Worm (Caenorhabditis elegans) whole organism, L1 larva: ENCODE measurements around the gene F58A3.4.
A peak's percentile ranks its signal among the peaks of the same experiment; 100 is the strongest.

Experiments
- C04F5.9 ChIP-seq: sonication (generic microtip); optimal IDR thresholded peaks from 2 replicates; lab custom pipeline; 2016; ENCODE audit warnings: missing genetic modification characterization, missing compliant biosample characterization
- C16A3.4 ChIP-seq: fragments of 150-350 bp; optimal IDR thresholded peaks from 2 replicates; lab custom pipeline; 2014; ENCODE audit warnings: missing biosample characterization, missing genetic modification characterization
- F16B12.6 ChIP-seq: fragments of 150-350 bp; optimal IDR thresholded peaks from 2 replicates; lab custom pipeline; 2014; ENCODE audit warnings: missing biosample characterization, missing genetic modification characterization
- alr-1 ChIP-seq: fragments of 200-800 bp; sonication (Bioruptor generic); optimal IDR thresholded peaks from 2 replicates; lab custom pipeline; 2018; ENCODE audit warnings: borderline replicate concordance, mild to moderate bottlenecking, missing genetic modification characterization, missing compliant biosample characterization
- blmp-1 ChIP-seq: fragments of 150-350 bp; optimal IDR thresholded peaks from 2 replicates; lab custom pipeline; 2014; ENCODE audit warnings: missing biosample characterization, missing genetic modification characterization
- ceh-63 ChIP-seq: fragments of 200-800 bp; sonication (Bioruptor generic); optimal IDR thresholded peaks from 2 replicates; lab custom pipeline; 2018; ENCODE audit warnings: mild to moderate bottlenecking, missing genetic modification characterization, missing compliant biosample characterization
- ceh-82 ChIP-seq, 3 experiments: fragments of 150-350 bp in 1 of 3; sonication (generic microtip) in 2 of 3; optimal IDR thresholded peaks; 2 replicates each; lab custom pipeline; 2014 to 2017; ENCODE audit warnings: missing biosample characterization in 3 of 3, missing genetic modification characterization in 3 of 3
- ceh-88 ChIP-seq: fragments of 200-800 bp; sonication (Bioruptor generic); IDR thresholded peaks from 2 replicates; pipeline ENCODE4 v1.3.6; 2022; ENCODE audit warnings: missing genetic modification characterization, missing compliant biosample characterization
- ceh-90 ChIP-seq: sonication (generic microtip); optimal IDR thresholded peaks from 2 replicates; lab custom pipeline; 2016; ENCODE audit warnings: missing genetic modification characterization, missing compliant biosample characterization
- dpl-1 ChIP-seq, 3 experiments: fragments of 150-350 bp in 2 of 3; sonication (generic microtip) in 1 of 3; optimal IDR thresholded peaks; 2 replicates each; lab custom pipeline; 2014 to 2017; ENCODE audit warnings: missing biosample characterization in 3 of 3, missing genetic modification characterization in 3 of 3, missing genetic modification reagents in 3 of 3
- dsc-1 ChIP-seq: sonication (generic microtip); optimal IDR thresholded peaks from 2 replicates; lab custom pipeline; 2016; ENCODE audit warnings: mild to moderate bottlenecking, missing genetic modification characterization, missing compliant biosample characterization
- egl-13 ChIP-seq: sonication (generic microtip); optimal IDR thresholded peaks from 2 replicates; lab custom pipeline; 2016; ENCODE audit warnings: missing genotype, missing genetic modification reagents, missing genetic modification characterization, missing compliant biosample characterization
- elt-3 ChIP-seq, 6 experiments: fragments of 150-350 bp in 1 of 6; sonication (generic microtip); optimal IDR thresholded peaks; 2 replicates each; lab custom pipeline; 2017 to 2018; ENCODE audit warnings: missing biosample characterization in 6 of 6, missing genetic modification characterization in 6 of 6, inconsistent platforms in 1 of 6
- fkh-10 ChIP-seq: sonication (generic microtip); optimal IDR thresholded peaks from 2 replicates; lab custom pipeline; 2017; ENCODE audit warnings: missing biosample characterization, missing genetic modification reagents, missing genetic modification characterization
- fkh-4 ChIP-seq: sonication (generic microtip); optimal IDR thresholded peaks from 2 replicates; lab custom pipeline; 2016; ENCODE audit warnings: missing compliant biosample characterization, missing genetic modification characterization, borderline replicate concordance
- fkh-8 ChIP-seq: sonication (generic microtip); optimal IDR thresholded peaks from 2 replicates; lab custom pipeline; 2016; ENCODE audit warnings: mild to moderate bottlenecking, missing genetic modification characterization, missing compliant biosample characterization
- grh-1 ChIP-seq: fragments of 200-800 bp; sonication (Bioruptor generic); IDR thresholded peaks from 2 replicates; pipeline ENCODE4 v1.3.6; 2022; ENCODE audit warnings: missing genetic modification reagents, missing genetic modification characterization, missing compliant biosample characterization
- hlh-17 ChIP-seq: fragments of 200-800 bp; sonication (Bioruptor generic); optimal IDR thresholded peaks from 2 replicates; lab custom pipeline; 2018; ENCODE audit warnings: missing genetic modification characterization, mild to moderate bottlenecking, missing compliant biosample characterization, moderate library complexity, borderline replicate concordance
- hlh-4 ChIP-seq: sonication (generic microtip); optimal IDR thresholded peaks from 2 replicates; lab custom pipeline; 2016; ENCODE audit warnings: mild to moderate bottlenecking, missing genetic modification characterization, missing compliant biosample characterization
- hpl-2 ChIP-seq: fragments of 150-350 bp; optimal IDR thresholded peaks from 2 replicates; lab custom pipeline; 2014; ENCODE audit warnings: missing biosample characterization, missing genetic modification reagents, missing genetic modification characterization
- irx-1 ChIP-seq: sonication (generic microtip); optimal IDR thresholded peaks from 2 replicates; lab custom pipeline; 2016; ENCODE audit warnings: missing genetic modification characterization, missing compliant biosample characterization
- isw-1 ChIP-seq: fragments of 200-800 bp; sonication (Bioruptor generic); IDR thresholded peaks from 2 replicates; pipeline ENCODE4 v1.3.6; 2022; ENCODE audit warnings: missing genetic modification characterization, missing compliant biosample characterization
- jun-1 ChIP-seq: fragments of 150-350 bp; optimal IDR thresholded peaks from 2 replicates; lab custom pipeline; 2014; ENCODE audit warnings: missing biosample characterization, missing genetic modification reagents, missing genetic modification characterization
- lin-13 ChIP-seq: fragments of 150-350 bp; optimal IDR thresholded peaks from 2 replicates; lab custom pipeline; 2014; ENCODE audit warnings: missing biosample characterization, missing genetic modification reagents, missing genetic modification characterization
- lin-14 ChIP-seq: fragments of 200-800 bp; sonication (Bioruptor generic); optimal IDR thresholded peaks from 2 replicates; lab custom pipeline; 2018; ENCODE audit warnings: mild to moderate bottlenecking, missing genetic modification characterization, moderate library complexity, missing compliant biosample characterization
- lin-15B ChIP-seq: fragments of 150-350 bp; sonication (generic microtip); optimal IDR thresholded peaks from 3 replicates; lab custom pipeline; 2014; ENCODE audit warnings: missing biosample characterization, missing genetic modification characterization
- lin-39 ChIP-seq: fragments of 150-350 bp; optimal IDR thresholded peaks from 2 replicates; lab custom pipeline; 2014; ENCODE audit warnings: missing biosample characterization, missing genetic modification reagents, missing genetic modification characterization
- lir-3 ChIP-seq: sonication (generic microtip); optimal IDR thresholded peaks from 2 replicates; lab custom pipeline; 2016; ENCODE audit warnings: mild to moderate bottlenecking, missing genetic modification characterization, moderate library complexity, missing compliant biosample characterization; ENCODE audit not compliant: poor library complexity
- mab-9 ChIP-seq: fragments of 200-800 bp; sonication (Bioruptor generic); IDR thresholded peaks from 2 replicates; pipeline ENCODE4 v1.3.6; 2022; ENCODE audit warnings: missing genetic modification reagents, missing genetic modification characterization, missing compliant biosample characterization
- mef-2 ChIP-seq: fragments of 150-350 bp; optimal IDR thresholded peaks from 2 replicates; lab custom pipeline; 2014; ENCODE audit warnings: missing biosample characterization, missing genetic modification characterization
- nhr-20 ChIP-seq: sonication (generic microtip); optimal IDR thresholded peaks from 2 replicates; lab custom pipeline; 2016; ENCODE audit warnings: mild to moderate bottlenecking, missing genetic modification characterization, missing compliant biosample characterization
- nhr-237 ChIP-seq: fragments of 150-350 bp; optimal IDR thresholded peaks from 2 replicates; lab custom pipeline; 2014; ENCODE audit warnings: missing biosample characterization, missing genetic modification characterization
- nhr-71 ChIP-seq: sonication (generic microtip); optimal IDR thresholded peaks from 2 replicates; lab custom pipeline; 2016; ENCODE audit warnings: mild to moderate bottlenecking, missing genetic modification characterization, moderate library complexity, missing compliant biosample characterization
- nhr-76 ChIP-seq: sonication (generic microtip); optimal IDR thresholded peaks from 2 replicates; lab custom pipeline; 2017; ENCODE audit warnings: missing biosample characterization, missing genetic modification characterization
- nhr-77 ChIP-seq: fragments of 150-350 bp; optimal IDR thresholded peaks from 2 replicates; lab custom pipeline; 2014; ENCODE audit warnings: missing biosample characterization, missing genetic modification characterization
- nhr-84 ChIP-seq: sonication (generic microtip); optimal IDR thresholded peaks from 2 replicates; lab custom pipeline; 2017; ENCODE audit warnings: missing biosample characterization, missing genetic modification characterization
- pag-3 ChIP-seq: sonication (generic microtip); optimal IDR thresholded peaks from 2 replicates; lab custom pipeline; 2017; ENCODE audit warnings: missing genetic modification characterization, mild to moderate bottlenecking, missing compliant biosample characterization, antibody characterized with exemption, borderline replicate concordance; ENCODE audit not compliant: insufficient read depth
- pax-3 ChIP-seq: fragments of 200-800 bp; sonication (Bioruptor generic); optimal IDR thresholded peaks from 2 replicates; lab custom pipeline; 2018; ENCODE audit warnings: mild to moderate bottlenecking, missing genetic modification characterization, moderate library complexity, missing compliant biosample characterization
- pqm-1 ChIP-seq: sonication (generic microtip); optimal IDR thresholded peaks from 3 replicates; lab custom pipeline; 2017; ENCODE audit warnings: missing biosample characterization, missing genetic modification characterization
- rnt-1 ChIP-seq: sonication (generic microtip); optimal IDR thresholded peaks from 2 replicates; lab custom pipeline; 2016; ENCODE audit warnings: mild to moderate bottlenecking, missing genetic modification characterization, moderate library complexity, missing compliant biosample characterization
- snu-23 ChIP-seq: sonication (generic microtip); optimal IDR thresholded peaks from 2 replicates; lab custom pipeline; 2016; ENCODE audit warnings: missing genetic modification characterization, missing compliant biosample characterization
- sox-4 ChIP-seq: sonication (generic microtip); optimal IDR thresholded peaks from 2 replicates; lab custom pipeline; 2016; ENCODE audit warnings: missing genetic modification characterization, missing compliant biosample characterization
- sptf-1 ChIP-seq: fragments of 150-350 bp; optimal IDR thresholded peaks from 2 replicates; lab custom pipeline; 2014; ENCODE audit warnings: missing biosample characterization, missing genetic modification characterization
- sup-37 ChIP-seq: fragments of 200-800 bp; sonication (Bioruptor generic); optimal IDR thresholded peaks from 2 replicates; lab custom pipeline; 2018; ENCODE audit warnings: mild to moderate bottlenecking, missing genetic modification characterization, missing compliant biosample characterization
- tbx-2 ChIP-seq: sonication (generic microtip); optimal IDR thresholded peaks from 2 replicates; lab custom pipeline; 2016; ENCODE audit warnings: missing genetic modification characterization, missing compliant biosample characterization
- tlp-1 ChIP-seq: fragments of 150-350 bp; optimal IDR thresholded peaks from 2 replicates; lab custom pipeline; 2014; ENCODE audit warnings: missing biosample characterization, missing genetic modification characterization
- unc-30 ChIP-seq: sonication (generic microtip); optimal IDR thresholded peaks from 2 replicates; lab custom pipeline; 2017; ENCODE audit warnings: missing biosample characterization, missing genetic modification characterization
- vab-15 ChIP-seq: sonication (generic microtip); optimal IDR thresholded peaks from 2 replicates; lab custom pipeline; 2017; ENCODE audit warnings: missing genotype, mild to moderate bottlenecking, missing genetic modification characterization, missing compliant biosample characterization
- zag-1 ChIP-seq: fragments of 150-350 bp; optimal IDR thresholded peaks from 2 replicates; lab custom pipeline; 2014; ENCODE audit warnings: missing biosample characterization, missing genetic modification characterization
- zip-4 ChIP-seq: fragments of 200-800 bp; sonication (Bioruptor generic); optimal IDR thresholded peaks from 2 replicates; lab custom pipeline; 2018; ENCODE audit warnings: mild to moderate bottlenecking, missing genetic modification characterization, moderate library complexity, missing compliant biosample characterization
- ztf-11 ChIP-seq, 2 experiments: sonication (generic microtip); optimal IDR thresholded peaks; 2 replicates each; lab custom pipeline; 2016 to 2017; ENCODE audit warnings: missing genetic modification characterization in 2 of 2, missing biosample characterization in 1 of 2, missing compliant biosample characterization in 1 of 2
- ztf-4 ChIP-seq: fragments of 150-350 bp; optimal IDR thresholded peaks from 2 replicates; lab custom pipeline; 2014; ENCODE audit warnings: missing biosample characterization, missing genetic modification characterization

Gene F58A3.4

DNA sequence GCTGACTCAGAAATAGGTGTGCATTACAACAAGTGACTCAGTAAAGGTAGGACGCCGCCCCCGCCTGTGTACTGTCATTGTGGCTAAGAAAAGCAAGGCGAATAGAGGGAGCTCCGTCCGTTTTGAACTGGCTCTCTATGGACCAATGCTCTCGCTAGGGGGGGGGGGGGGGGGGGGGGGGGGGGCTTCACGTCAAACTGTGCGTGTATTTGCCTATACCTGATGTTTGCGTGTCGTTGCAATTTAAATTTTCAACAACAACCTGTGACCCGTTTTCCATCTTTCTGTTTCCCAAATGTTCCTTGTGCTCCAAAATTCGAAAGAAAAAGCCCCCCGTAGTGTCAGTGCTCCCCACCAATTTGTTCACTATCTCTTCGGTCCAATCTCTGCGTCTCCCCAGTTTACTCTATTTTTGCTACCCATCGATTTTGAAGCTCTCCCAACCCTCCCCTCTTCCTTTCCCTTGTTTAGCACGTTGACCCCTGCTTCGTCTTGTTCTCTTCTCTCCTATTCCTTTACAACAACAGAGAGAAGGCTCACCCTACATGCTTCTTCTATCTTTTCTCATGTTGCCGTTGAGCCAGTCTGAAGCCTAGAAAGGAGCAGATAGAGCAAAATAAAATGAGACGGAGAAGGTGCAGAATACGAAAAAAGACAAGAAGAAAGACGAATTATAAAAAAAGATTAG, 24.1 kb upstream of the F58A3.4 start:
- TF ChIP-seq tlp-1 (tag; lab: Kevin White, UChicago), result no peak
- no peak for TF ChIP-seq ceh-63 (GFP tag; lab: Kevin White, UChicago)
- TF ChIP-seq vab-15 (tag; lab: Kevin White, UChicago), result no peak
- TF ChIP-seq nhr-237 (tag; lab: Kevin White, UChicago), result no peak
- no peak for TF ChIP-seq nhr-77 (tag; lab: Kevin White, UChicago)
- TF ChIP-seq egl-13 (tag; lab: Kevin White, UChicago), result no peak
- TF ChIP-seq ceh-82 (tag; optimal IDR thresholded peaks at IDR 0.05; lab: Kevin White, UChicago), result peak in 2 of 3 experiments; percentile 40 to 48
- no peak for TF ChIP-seq zag-1 (tag; lab: Kevin White, UChicago)
- TF ChIP-seq pqm-1 (tag; lab: Kevin White, UChicago), result no peak
- TF ChIP-seq zip-4 (GFP tag; lab: Kevin White, UChicago), result no peak
- TF ChIP-seq fkh-8 (tag; lab: Kevin White, UChicago), result peak; percentile 27
- peak; percentile 83 for TF ChIP-seq lin-14 (GFP tag; lab: Kevin White, UChicago)
- TF ChIP-seq elt-3 (tag; optimal IDR thresholded peaks at IDR 0.05; lab: Kevin White, UChicago), result no peak
- TF ChIP-seq mab-9 (GFP tag; lab: Robert Waterston, UW), result no peak
- no peak for TF ChIP-seq isw-1
- TF ChIP-seq lin-13 (GFP tag; lab: Kevin White, UChicago), result no peak
- TF ChIP-seq snu-23 (GFP tag; lab: Kevin White, UChicago), result peak; percentile 44
- TF ChIP-seq ceh-88, result no peak
- no peak for TF ChIP-seq dpl-1 (GFP tag; optimal IDR thresholded peaks at IDR 0.05; lab: Kevin White, UChicago)
- no peak for TF ChIP-seq ztf-4 (tag; lab: Kevin White, UChicago)
- TF ChIP-seq hlh-17 (GFP tag; lab: Kevin White, UChicago), result no peak
- TF ChIP-seq alr-1 (tag; lab: Kevin White, UChicago), result no peak
- no peak for TF ChIP-seq hpl-2 (GFP tag; lab: Kevin White, UChicago)
- TF ChIP-seq lin-39, result no peak
- TF ChIP-seq sox-4 (tag; lab: Kevin White, UChicago), result no peak
- no peak for TF ChIP-seq sup-37
- TF ChIP-seq F16B12.6 (tag; lab: Kevin White, UChicago), result no peak
- no peak for TF ChIP-seq hlh-4 (tag; lab: Kevin White, UChicago)
- peak; percentile 18 for TF ChIP-seq rnt-1
- TF ChIP-seq C16A3.4 (tag; lab: Kevin White, UChicago), result no peak
- TF ChIP-seq mef-2, result no peak
- peak; percentile 4 for TF ChIP-seq nhr-20 (tag; lab: Kevin White, UChicago)
- TF ChIP-seq unc-30 (tag; lab: Kevin White, UChicago), result no peak
- no peak for TF ChIP-seq pag-3
- TF ChIP-seq nhr-71, result peak; percentile 35
- no peak for TF ChIP-seq fkh-4 (tag; lab: Kevin White, UChicago)
- no peak for TF ChIP-seq pax-3 (tag; lab: Kevin White, UChicago)
- TF ChIP-seq tbx-2 (tag; lab: Kevin White, UChicago), result peak; percentile 40
- TF ChIP-seq lin-15B (tag; lab: Kevin White, UChicago), result no peak
- TF ChIP-seq irx-1, result no peak
- TF ChIP-seq fkh-10 (GFP tag; lab: Kevin White, UChicago), result peak; percentile 72
- peak; percentile 6 for TF ChIP-seq dsc-1 (tag; lab: Kevin White, UChicago)
- no peak for TF ChIP-seq nhr-84 (tag; lab: Kevin White, UChicago)
- TF ChIP-seq sptf-1 (tag; lab: Kevin White, UChicago), result no peak
- no peak for TF ChIP-seq jun-1 (tag; lab: Kevin White, UChicago)
- no peak for TF ChIP-seq ztf-11 (tag; optimal IDR thresholded peaks at IDR 0.05; lab: Kevin White, UChicago)
- TF ChIP-seq blmp-1, result no peak
- no peak for TF ChIP-seq C04F5.9 (tag; lab: Kevin White, UChicago)
- TF ChIP-seq nhr-76 (tag; lab: Kevin White, UChicago), result no peak
- TF ChIP-seq grh-1 (GFP tag; lab: Robert Waterston, UW), result no peak
- no peak for TF ChIP-seq ceh-90 (tag; lab: Kevin White, UChicago)
- TF ChIP-seq lir-3 (tag; lab: Kevin White, UChicago), result no peak
